Worm (Caenorhabditis elegans) whole organism, L4/young adult: Measurements from ENCODE around the gene C04C3.6.

Source experiments
- W03F9.2 ChIP-seq: fragments of 150-350 bp; optimal IDR thresholded peaks from 2 replicates; lab custom pipeline; 2014; ENCODE audit warnings: missing biosample characterization, missing genetic modification characterization
- him-1 ChIP-seq: sonication (generic microtip); optimal IDR thresholded peaks from 2 replicates; lab custom pipeline; 2016; ENCODE audit warnings: missing genotype, missing genetic modification reagents, missing genetic modification characterization, missing compliant biosample characterization

ce11 chrIV:3415383-3415782 is 7.0 kb downstream of the C04C3.6 start, which contains the start of gene lgc-9:
- TF ChIP-seq him-1: no peak
- TF ChIP-seq W03F9.2 (tag; lab: Kevin White, UChicago): no peak
